Worm (Caenorhabditis elegans) whole organism, L4 larva: ENCODE results near the gene sym-3.
A peak's percentile ranks its signal among the peaks of the same experiment; 100 is the strongest.

Experiments used
- D1046.2 ChIP-seq: fragments of 200-800 bp; sonication (Bioruptor generic); IDR thresholded peaks from 2 replicates; pipeline ENCODE4 v1.3.6; 2022; ENCODE audit warnings: missing genetic modification characterization, missing compliant biosample characterization
- F10B5.3 ChIP-seq: sonication (generic microtip); optimal IDR thresholded peaks from 2 replicates; lab custom pipeline; 2016; ENCODE audit warnings: mild to moderate bottlenecking, missing genetic modification characterization, missing compliant biosample characterization
- F37D6.2 ChIP-seq: sonication (generic microtip); optimal IDR thresholded peaks from 2 replicates; lab custom pipeline; 2016; ENCODE audit warnings: mild to moderate bottlenecking, missing genetic modification characterization, missing compliant biosample characterization
- F44E2.7 ChIP-seq: fragments of 200-800 bp; sonication (Bioruptor generic); IDR thresholded peaks from 2 replicates; pipeline ENCODE4 v2.1.2; 2022; ENCODE audit warnings: missing genetic modification characterization, missing compliant biosample characterization
- R02D3.7 ChIP-seq: fragments of 150-350 bp; sonication (generic microtip); optimal IDR thresholded peaks from 3 replicates; lab custom pipeline; 2014; ENCODE audit warnings: missing biosample characterization, missing genetic modification characterization
- Y48G9A.11 ChIP-seq: fragments of 200-800 bp; sonication (Bioruptor generic); IDR thresholded peaks from 2 replicates; pipeline ENCODE4 v1.3.6; 2022; ENCODE audit warnings: missing genetic modification reagents, missing genetic modification characterization, missing compliant biosample characterization
- Y5F2A.4 ChIP-seq: fragments of 200-800 bp; sonication (Bioruptor generic); optimal IDR thresholded peaks from 2 replicates; lab custom pipeline; 2018; ENCODE audit warnings: mild to moderate bottlenecking, missing genetic modification characterization, missing compliant biosample characterization
- Y75B8A.6 ChIP-seq: fragments of 200-800 bp; sonication (Bioruptor generic); IDR thresholded peaks from 2 replicates; pipeline ENCODE4 v1.3.6; 2022; ENCODE audit warnings: missing genetic modification reagents, missing genetic modification characterization, missing compliant biosample characterization
- aha-1 ChIP-seq: fragments of 150-350 bp; peaks from one replicate; lab custom pipeline; 2014; ENCODE audit warnings: missing biosample characterization, missing genetic modification characterization
- ceh-28 ChIP-seq: fragments of 150-350 bp; optimal IDR thresholded peaks from 2 replicates; lab custom pipeline; 2014; ENCODE audit warnings: missing biosample characterization, missing genetic modification reagents, missing genetic modification characterization
- ceh-32 ChIP-seq: sonication (generic microtip); optimal IDR thresholded peaks from 2 replicates; lab custom pipeline; 2016; ENCODE audit warnings: mild to moderate bottlenecking, missing genetic modification characterization, missing compliant biosample characterization; ENCODE audit not compliant: poor library complexity
- ceh-44 ChIP-seq: fragments of 200-800 bp; sonication (Bioruptor generic); IDR thresholded peaks from 2 replicates; pipeline ENCODE4 v1.3.6; 2022; ENCODE audit warnings: missing genetic modification reagents, missing genetic modification characterization, missing compliant biosample characterization
- ces-1 ChIP-seq: fragments of 150-350 bp; sonication (generic microtip); optimal IDR thresholded peaks from 4 replicates; lab custom pipeline; 2014; ENCODE audit warnings: missing biosample characterization, missing genetic modification reagents, missing genetic modification characterization
- ctbp-1 ChIP-seq: fragments of 200-800 bp; sonication (Bioruptor generic); IDR thresholded peaks from 2 replicates; pipeline ENCODE4 v1.3.6; 2022; ENCODE audit warnings: missing genetic modification reagents, missing genetic modification characterization, missing compliant biosample characterization
- dmd-8 ChIP-seq: fragments of 200-800 bp; sonication (Bioruptor generic); IDR thresholded peaks from 2 replicates; pipeline ENCODE4 v1.3.6; 2022; ENCODE audit warnings: missing genetic modification characterization, missing compliant biosample characterization
- duxl-1 ChIP-seq: sonication (generic microtip); optimal IDR thresholded peaks from 2 replicates; lab custom pipeline; 2016; ENCODE audit warnings: mild to moderate bottlenecking, missing genetic modification characterization, moderate library complexity, missing compliant biosample characterization; ENCODE audit not compliant: poor library complexity
- dve-1 ChIP-seq: sonication (generic microtip); optimal IDR thresholded peaks from 2 replicates; lab custom pipeline; 2017; ENCODE audit warnings: antibody characterized with exemption, mild to moderate bottlenecking, missing genetic modification characterization, missing compliant biosample characterization; ENCODE audit not compliant: insufficient read depth
- egl-27 ChIP-seq: sonication (generic microtip); optimal IDR thresholded peaks from 3 replicates; lab custom pipeline; 2017; ENCODE audit warnings: missing biosample characterization, missing genetic modification reagents, missing genetic modification characterization
- fkh-10 ChIP-seq: fragments of 150-350 bp; optimal IDR thresholded peaks from 2 replicates; lab custom pipeline; 2014; ENCODE audit warnings: missing biosample characterization, missing genetic modification reagents, missing genetic modification characterization
- fos-1 ChIP-seq: fragments of 150-350 bp; optimal IDR thresholded peaks from 2 replicates; lab custom pipeline; 2014; ENCODE audit warnings: missing biosample characterization, missing genetic modification characterization
- jun-1 ChIP-seq: fragments of 150-350 bp; optimal IDR thresholded peaks from 2 replicates; lab custom pipeline; 2014; ENCODE audit warnings: missing biosample characterization, missing genetic modification reagents, missing genetic modification characterization
- lin-1 ChIP-seq: fragments of 200-800 bp; sonication (Bioruptor generic); IDR thresholded peaks from 2 replicates; pipeline ENCODE4 v1.3.6; 2022; ENCODE audit warnings: missing genetic modification reagents, missing genetic modification characterization, missing compliant biosample characterization
- lin-38 ChIP-seq: fragments of 200-800 bp; sonication (Bioruptor generic); IDR thresholded peaks from 2 replicates; pipeline ENCODE4 v1.3.6; 2022; ENCODE audit warnings: missing genetic modification reagents, missing genetic modification characterization, missing compliant biosample characterization
- lir-3 ChIP-seq: sonication (generic microtip); optimal IDR thresholded peaks from 2 replicates; lab custom pipeline; 2016; ENCODE audit warnings: mild to moderate bottlenecking, missing genetic modification characterization, missing compliant biosample characterization
- lsy-2 ChIP-seq, 2 experiments: fragments of 150-350 bp in 1 of 2; sonication (generic microtip) in 1 of 2; optimal IDR thresholded peaks; 2 replicates each; lab custom pipeline; 2014 to 2017; ENCODE audit warnings: missing biosample characterization in 2 of 2, missing genetic modification characterization in 2 of 2
- mdl-1 ChIP-seq, 2 experiments: fragments of 150-350 bp in 1 of 2; sonication (generic microtip) in 1 of 2; optimal IDR thresholded peaks; 2 replicates each; lab custom pipeline; 2014 to 2017; ENCODE audit warnings: missing biosample characterization in 2 of 2, missing genetic modification characterization in 2 of 2
- mxl-3 ChIP-seq: fragments of 200-800 bp; sonication (Bioruptor generic); optimal IDR thresholded peaks from 2 replicates; lab custom pipeline; 2018; ENCODE audit warnings: mild to moderate bottlenecking, missing genetic modification characterization, missing compliant biosample characterization
- nhr-10 ChIP-seq: fragments of 150-350 bp; optimal IDR thresholded peaks from 2 replicates; lab custom pipeline; 2014; ENCODE audit warnings: missing biosample characterization, missing genetic modification characterization
- nhr-11 ChIP-seq: fragments of 150-350 bp; optimal IDR thresholded peaks from 2 replicates; lab custom pipeline; 2014; ENCODE audit warnings: missing biosample characterization, missing genetic modification characterization
- nhr-41 ChIP-seq: fragments of 200-800 bp; sonication (Bioruptor generic); IDR thresholded peaks from 2 replicates; pipeline ENCODE4 v1.3.6; 2022; ENCODE audit warnings: missing genetic modification reagents, missing genetic modification characterization, missing compliant biosample characterization
- nhr-48 ChIP-seq: sonication (generic microtip); optimal IDR thresholded peaks from 2 replicates; lab custom pipeline; 2016; ENCODE audit warnings: mild to moderate bottlenecking, missing genetic modification characterization, missing compliant biosample characterization
- pha-4 ChIP-seq, 2 experiments: fragments of 150-350 bp in 1 of 2; fragments of 200-800 bp in 1 of 2; sonication (Bioruptor generic) in 1 of 2; IDR thresholded peaks in 1 of 2; optimal IDR thresholded peaks in 1 of 2; 2 replicates each; pipeline versions ENCODE4 v1.3.6 to Lab custom; 2014 to 2022; ENCODE audit warnings: missing genetic modification characterization in 2 of 2, missing genetic modification reagents in 2 of 2, missing biosample characterization in 1 of 2, missing compliant biosample characterization in 1 of 2
- snpc-4 ChIP-seq: fragments of 150-350 bp; optimal IDR thresholded peaks from 2 replicates; lab custom pipeline; 2014; ENCODE audit warnings: missing biosample characterization, missing genetic modification characterization
- spr-1 ChIP-seq: sonication (generic microtip); optimal IDR thresholded peaks from 2 replicates; lab custom pipeline; 2016; ENCODE audit warnings: mild to moderate bottlenecking, missing genetic modification characterization, missing compliant biosample characterization
- spr-3 ChIP-seq: fragments of 200-800 bp; sonication (Bioruptor generic); optimal IDR thresholded peaks from 2 replicates; lab custom pipeline; 2018; ENCODE audit warnings: mild to moderate bottlenecking, missing genetic modification characterization, missing compliant biosample characterization
- tag-97 ChIP-seq: fragments of 200-800 bp; sonication (Bioruptor generic); IDR thresholded peaks from 2 replicates; pipeline ENCODE4 v1.3.6; 2022; ENCODE audit warnings: missing genetic modification characterization, missing compliant biosample characterization
- unc-62 ChIP-seq, 3 experiments: fragments of 150-350 bp in 1 of 3; sonication (generic microtip); optimal IDR thresholded peaks in 2 of 3; peaks in 1 of 3; 1 replicate in 1 of 3; 2 replicates in 2 of 3; lab custom pipeline; 2014 to 2017; ENCODE audit warnings: missing biosample characterization in 3 of 3, missing genetic modification characterization in 3 of 3, missing genetic modification reagents in 3 of 3, missing genotype in 1 of 3
- vab-7 ChIP-seq: fragments of 200-800 bp; sonication (Bioruptor generic); IDR thresholded peaks from 2 replicates; pipeline ENCODE4 v1.3.6; 2022; ENCODE audit warnings: missing genetic modification reagents, missing genetic modification characterization, missing compliant biosample characterization
- zfp-2 ChIP-seq: sonication (generic microtip); optimal IDR thresholded peaks from 2 replicates; lab custom pipeline; 2016; ENCODE audit warnings: mild to moderate bottlenecking, missing genetic modification characterization, missing compliant biosample characterization
- zfp-3 ChIP-seq: fragments of 200-800 bp; sonication (Bioruptor generic); conservative IDR thresholded peaks from 2 replicates; pipeline ENCODE4 v1.3.6; 2022; ENCODE audit warnings: missing genetic modification reagents, missing genetic modification characterization, missing compliant biosample characterization
- ztf-7 ChIP-seq: fragments of 150-350 bp; optimal IDR thresholded peaks from 2 replicates; lab custom pipeline; 2014; ENCODE audit warnings: missing biosample characterization, missing genetic modification characterization

sym-3 gene

DNA sequence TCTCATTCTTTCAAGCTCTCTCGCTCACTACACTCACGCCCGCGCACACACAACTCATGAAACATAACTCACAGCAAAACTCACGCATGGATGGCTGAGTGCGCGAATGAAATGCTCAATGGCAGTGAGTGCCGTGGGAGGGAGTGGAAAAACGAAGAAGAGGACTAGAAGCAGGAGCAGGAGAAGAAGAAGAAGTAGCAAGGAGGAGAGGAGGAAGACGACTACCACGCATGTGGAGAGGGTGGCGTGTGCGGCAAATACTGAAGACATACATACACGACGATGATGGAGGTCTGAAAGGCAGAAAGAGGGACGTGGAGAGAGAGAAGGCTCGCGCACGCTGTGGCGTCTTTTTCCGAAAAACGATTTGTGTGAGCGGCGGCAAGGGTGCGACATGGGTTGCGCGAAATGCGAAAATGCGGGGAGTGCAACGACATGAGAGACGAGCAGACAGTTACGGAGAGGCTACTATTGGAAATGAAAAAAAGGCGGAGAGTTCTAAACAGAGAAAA, 44.6 kb upstream of the sym-3 start (continued):
- TF ChIP-seq fkh-10 (no peak), nhr-10 (tag; lab: Kevin White, UChicago) (no peak), ctbp-1 (peak; percentile 83), nhr-41 (no peak), mdl-1 (tag; optimal IDR thresholded peaks at IDR 0.05; lab: Kevin White, UChicago) (peak in 1 of 2 experiments; percentile 80), dve-1 (tag; lab: Kevin White, UChicago) (peak; percentile 9), nhr-48 (peak; percentile 42), zfp-3 (GFP tag; lab: Robert Waterston, UW) (no peak), spr-1 (tag; lab: Kevin White, UChicago) (peak; percentile 2), lin-38 (GFP tag; lab: Robert Waterston, UW) (no peak), ceh-44 (GFP tag; lab: Robert Waterston, UW) (no peak), ztf-7 (tag; lab: Kevin White, UChicago) (no peak), ceh-32 (tag; lab: Kevin White, UChicago) (peak; percentile 21), aha-1 (peak; percentile 98), duxl-1 (tag; lab: Kevin White, UChicago) (no peak), F37D6.2 (tag; lab: Kevin White, UChicago) (peak; percentile 76), nhr-11 (peak; percentile 68), egl-27 (tag; lab: Kevin White, UChicago) (no peak), D1046.2 (GFP tag; lab: Robert Waterston, UW) (no peak), lsy-2 (tag; optimal IDR thresholded peaks at IDR 0.05; lab: Kevin White, UChicago) (peak; percentile 38 to 56), pha-4 (GFP tag; IDR thresholded peaks at IDR 0.05; lab: Robert Waterston, UW) (no peak; the same call in 1 of the 2 replicates), pha-4 (tag; optimal IDR thresholded peaks at IDR 0.05; lab: Kevin White, UChicago) (no peak)

DNA sequence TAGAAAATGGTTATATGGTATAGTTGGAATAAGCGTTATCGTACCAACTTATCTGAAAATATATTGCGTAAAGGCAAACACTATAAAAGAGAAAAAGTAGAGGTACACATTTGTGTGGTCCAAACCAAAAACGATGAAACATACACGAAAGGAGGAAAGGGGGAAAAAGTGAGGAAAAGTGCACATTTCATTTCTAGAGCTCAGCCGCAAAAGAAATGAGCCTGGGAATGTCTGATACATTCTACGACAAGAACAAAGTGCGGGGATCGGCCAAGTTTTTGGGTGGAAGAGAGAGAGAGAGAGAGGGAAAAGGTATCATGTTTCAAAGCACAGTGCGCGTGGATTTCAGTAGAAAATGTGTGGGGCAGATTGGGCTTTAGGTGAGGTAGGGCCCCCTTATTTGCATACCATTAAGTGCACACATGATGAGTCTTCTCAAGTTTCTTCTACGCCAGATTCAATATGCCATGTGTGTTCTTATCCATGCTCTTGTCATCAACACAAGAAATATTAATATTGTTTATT, 39.8 kb upstream of the sym-3 start, which contains the start of gene rgs-6:
TSS of gene rgs-6 (minus strand) at position 51 of the 525 bp plus-strand sequence.
- no peak for TF ChIP-seq ceh-28 (tag; lab: Kevin White, UChicago)
- TF ChIP-seq dmd-8 (GFP tag; lab: Robert Waterston, UW): no peak
- no peak for TF ChIP-seq F44E2.7 (GFP tag; lab: Robert Waterston, UW)
- TF ChIP-seq Y5F2A.4: no peak
- TF ChIP-seq fos-1 (tag; lab: Kevin White, UChicago): no peak
- no peak for TF ChIP-seq vab-7 (GFP tag; lab: Robert Waterston, UW)
- TF ChIP-seq spr-1 (tag; lab: Kevin White, UChicago): no peak
- TF ChIP-seq zfp-3 (GFP tag; lab: Robert Waterston, UW): no peak
- no peak for TF ChIP-seq zfp-2 (tag; lab: Kevin White, UChicago)
- no peak for TF ChIP-seq R02D3.7
- no peak for TF ChIP-seq F37D6.2 (tag; lab: Kevin White, UChicago)
- no peak for TF ChIP-seq mxl-3 (GFP tag; lab: Kevin White, UChicago)
- TF ChIP-seq lin-1 (GFP tag; lab: Robert Waterston, UW): no peak
- TF ChIP-seq F10B5.3 (tag; lab: Kevin White, UChicago): no peak
- TF ChIP-seq tag-97 (GFP tag; lab: Robert Waterston, UW): no peak
- TF ChIP-seq jun-1 (tag; lab: Kevin White, UChicago): no peak
- no peak for TF ChIP-seq ces-1
- no peak for TF ChIP-seq Y48G9A.11

DNA sequence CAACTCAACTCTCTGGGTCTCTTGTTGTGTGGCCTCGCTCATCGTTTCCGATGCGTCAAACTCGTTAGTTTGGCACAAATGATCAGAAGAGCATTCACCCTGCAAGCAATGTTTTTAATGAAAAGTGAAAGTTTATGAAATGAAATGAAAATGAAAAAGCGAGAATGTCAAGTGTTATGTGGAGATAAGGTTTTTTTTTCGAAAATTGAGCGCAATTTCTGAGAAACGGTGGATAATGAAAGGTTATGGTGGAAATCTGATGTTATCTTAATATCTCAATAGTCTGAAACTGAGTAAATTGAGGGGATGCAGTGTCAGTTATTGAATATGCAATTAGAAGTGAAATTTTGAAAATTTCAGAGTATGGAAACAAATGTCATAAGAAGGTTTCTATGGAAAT, 30.4 kb upstream of the sym-3 start, which contains the start of gene gnrr-4:
TSS of gene gnrr-4 (minus strand) at position 101 of the 400 bp plus-strand sequence.
- no peak for TF ChIP-seq spr-1 (tag; lab: Kevin White, UChicago)
- no peak for TF ChIP-seq snpc-4 (tag; lab: Kevin White, UChicago)
- no peak for TF ChIP-seq unc-62 (GFP tag; optimal IDR thresholded peaks at IDR 0.05 in 1 of 2; lab: Kevin White, UChicago)
- TF ChIP-seq unc-62 (tag; optimal IDR thresholded peaks at IDR 0.05; lab: Kevin White, UChicago): no peak
- no peak for TF ChIP-seq lir-3 (tag; lab: Kevin White, UChicago)
- no peak for TF ChIP-seq spr-3 (GFP tag; lab: Kevin White, UChicago)
- no peak for TF ChIP-seq Y75B8A.6
- TF ChIP-seq ceh-44 (GFP tag; lab: Robert Waterston, UW): no peak
